Worm (Caenorhabditis elegans) whole organism, L3 larva: ENCODE results near the gene faxc-1.

Experiments
- ama-1 ChIP-seq: fragments of 150-350 bp; optimal IDR thresholded peaks from 2 replicates; lab custom pipeline; 2018
- ceh-16 ChIP-seq: sonication (generic microtip); optimal IDR thresholded peaks from 2 replicates; lab custom pipeline; 2017; ENCODE audit warnings: missing biosample characterization, missing genetic modification characterization
- ceh-82 ChIP-seq: fragments of 150-350 bp; optimal IDR thresholded peaks from 2 replicates; lab custom pipeline; 2014; ENCODE audit warnings: missing biosample characterization, missing genetic modification characterization
- elt-2 ChIP-seq: sonication (generic microtip); optimal IDR thresholded peaks from 2 replicates; lab custom pipeline; 2016; ENCODE audit warnings: missing genetic modification reagents, mild to moderate bottlenecking, missing genetic modification characterization, missing compliant biosample characterization
- fkh-10 ChIP-seq: sonication (generic microtip); optimal IDR thresholded peaks from 2 replicates; lab custom pipeline; 2017; ENCODE audit warnings: missing biosample characterization, missing genetic modification reagents, missing genetic modification characterization
- fos-1 ChIP-seq: fragments of 150-350 bp; optimal IDR thresholded peaks from 2 replicates; lab custom pipeline; 2014; ENCODE audit warnings: missing biosample characterization, missing genetic modification characterization
- lin-39 ChIP-seq: fragments of 150-350 bp; optimal IDR thresholded peaks from 2 replicates; lab custom pipeline; 2018; ENCODE audit warnings: missing biosample characterization, missing genetic modification reagents, missing genetic modification characterization
- mdl-1 ChIP-seq: fragments of 150-350 bp; optimal IDR thresholded peaks from 2 replicates; lab custom pipeline; 2014; ENCODE audit warnings: missing biosample characterization, missing genetic modification characterization
- nhr-237 ChIP-seq: fragments of 150-350 bp; optimal IDR thresholded peaks from 2 replicates; lab custom pipeline; 2014; ENCODE audit warnings: missing biosample characterization, missing genetic modification characterization
- pha-4 ChIP-seq: fragments of 150-350 bp; optimal IDR thresholded peaks from 2 replicates; lab custom pipeline; 2014; ENCODE audit warnings: missing biosample characterization, missing genetic modification reagents, missing genetic modification characterization
- sea-2 ChIP-seq: fragments of 150-350 bp; sonication (generic microtip); optimal IDR thresholded peaks from 4 replicates; lab custom pipeline; 2014; ENCODE audit warnings: missing biosample characterization, missing genetic modification reagents, missing genetic modification characterization
- snpc-4 ChIP-seq: fragments of 150-350 bp; optimal IDR thresholded peaks from 2 replicates; lab custom pipeline; 2014; ENCODE audit warnings: missing biosample characterization, missing genetic modification characterization
- unc-39 ChIP-seq: sonication (generic microtip); optimal IDR thresholded peaks from 4 replicates; lab custom pipeline; 2017; ENCODE audit warnings: missing biosample characterization, missing genetic modification characterization
- ztf-11 ChIP-seq: fragments of 150-350 bp; optimal IDR thresholded peaks from 2 replicates; lab custom pipeline; 2014; ENCODE audit warnings: missing biosample characterization, missing genetic modification characterization

ce11 chrII:12222524-12222923 is 41.5 kb upstream of the faxc-1 start:
- peak; percentile 35 for TF ChIP-seq fkh-10 (GFP tag; lab: Kevin White, UChicago)
- TF ChIP-seq unc-39 (tag; lab: Kevin White, UChicago): no peak
- TF ChIP-seq nhr-237: no peak
- TF ChIP-seq lin-39 (tag; lab: Kevin White, UChicago): peak; percentile 76
- no peak for TF ChIP-seq mdl-1 (tag; lab: Kevin White, UChicago)
- TF ChIP-seq fos-1 (tag; lab: Kevin White, UChicago): no peak
- no peak for TF ChIP-seq ztf-11 (tag; lab: Kevin White, UChicago)
- TF ChIP-seq ama-1 (lab: Kevin White, UChicago): peak; percentile 5
- TF ChIP-seq elt-2 (tag; lab: Kevin White, UChicago): peak; percentile 28
- peak; percentile 14 for TF ChIP-seq sea-2 (GFP tag; lab: Kevin White, UChicago)
- TF ChIP-seq pha-4 (tag; lab: Kevin White, UChicago): peak; percentile 85
- TF ChIP-seq snpc-4: peak; percentile 88
- no peak for TF ChIP-seq ceh-82 (tag; lab: Kevin White, UChicago)
- TF ChIP-seq ceh-16 (tag; lab: Kevin White, UChicago): no peak
